Fruit fly (Drosophila melanogaster) whole organism, embryonic: ENCODE measurements around the gene Nadsyn.

Source experiments
- Abd-B ChIP-seq: fragments of 200-800 bp; sonication (Bioruptor generic); optimal IDR thresholded peaks from 2 replicates; lab custom pipeline; 2018; ENCODE audit warnings: missing biosample characterization, mild to moderate bottlenecking, missing genetic modification characterization, moderate library complexity
- BEAF-32 ChIP-seq: fragments of 200-800 bp; sonication (Bioruptor generic); optimal IDR thresholded peaks from 3 replicates; lab custom pipeline; 2017; ENCODE audit warnings: missing biosample characterization, missing genetic modification characterization, mild to moderate bottlenecking, moderate library complexity, missing genetic modification reagents
- CG10366 ChIP-seq: fragments of 200-800 bp; sonication (Bioruptor generic); IDR thresholded peaks from 2 replicates; pipeline ENCODE4 v1.3.6; 2022; ENCODE audit warnings: missing biosample characterization, missing genetic modification characterization
- CG10462 ChIP-seq: fragments of 200-800 bp; sonication (Bioruptor generic); optimal IDR thresholded peaks from 2 replicates; lab custom pipeline; 2016; ENCODE audit warnings: missing biosample characterization, missing genetic modification characterization
- CG11085 ChIP-seq: fragments of 200-800 bp; sonication (Bioruptor generic); IDR thresholded peaks from 2 replicates; pipeline ENCODE4 v1.3.6; 2022; ENCODE audit warnings: missing biosample characterization, missing genetic modification characterization
- CG11695 ChIP-seq: fragments of 200-800 bp; sonication (Bioruptor generic); IDR thresholded peaks from 3 replicates; pipeline ENCODE4 v1.3.6; 2022; ENCODE audit warnings: missing biosample characterization, missing genetic modification characterization
- CG11696 ChIP-seq: fragments of 200-800 bp; sonication (Bioruptor generic); IDR thresholded peaks from 2 replicates; pipeline ENCODE4 v1.3.6; 2022; ENCODE audit warnings: missing biosample characterization, missing genetic modification characterization
- CG12071 ChIP-seq: fragments of 200-800 bp; sonication (Bioruptor generic); optimal IDR thresholded peaks from 3 replicates; lab custom pipeline; 2018; ENCODE audit warnings: missing biosample characterization, mild to moderate bottlenecking, missing genetic modification characterization
- CG12299 ChIP-seq: fragments of 200-800 bp; sonication (Bioruptor generic); optimal IDR thresholded peaks from 2 replicates; lab custom pipeline; 2018; ENCODE audit warnings: missing biosample characterization, mild to moderate bottlenecking, missing genetic modification characterization
- CG12659 ChIP-seq: fragments of 200-800 bp; sonication (Bioruptor generic); optimal IDR thresholded peaks from 3 replicates; lab custom pipeline; 2017; ENCODE audit warnings: mild to moderate bottlenecking, missing biosample characterization, missing genetic modification reagents, missing genetic modification characterization
- CG13296 ChIP-seq: fragments of 200-800 bp; sonication (Bioruptor generic); optimal IDR thresholded peaks from 3 replicates; lab custom pipeline; 2018; ENCODE audit warnings: missing biosample characterization, mild to moderate bottlenecking, missing genetic modification characterization
- CG14441 ChIP-seq: fragments of 200-800 bp; sonication (Bioruptor generic); IDR thresholded peaks from 2 replicates; pipeline ENCODE4 v1.3.6; 2022; ENCODE audit warnings: missing biosample characterization, missing genetic modification characterization
- CG17802 ChIP-seq: fragments of 200-800 bp; sonication (Bioruptor generic); optimal IDR thresholded peaks from 2 replicates; lab custom pipeline; 2018; ENCODE audit warnings: missing biosample characterization, mild to moderate bottlenecking, missing genetic modification characterization, moderate library complexity
- CG18764 ChIP-seq: fragments of 200-800 bp; sonication (Bioruptor generic); optimal IDR thresholded peaks from 3 replicates; lab custom pipeline; 2016; ENCODE audit warnings: missing biosample characterization, missing genetic modification characterization
- CG2129 ChIP-seq: fragments of 200-800 bp; sonication (Bioruptor generic); IDR thresholded peaks from 2 replicates; pipeline ENCODE4 v1.3.6; 2022; ENCODE audit warnings: missing biosample characterization, missing genetic modification characterization; ENCODE audit not compliant: partially characterized antibody
- CG2199 ChIP-seq: fragments of 200-800 bp; sonication (Bioruptor generic); IDR thresholded peaks from 3 replicates; pipeline ENCODE4 v1.3.6; 2022; ENCODE audit warnings: missing biosample characterization, missing genetic modification characterization
- CG2678 ChIP-seq: fragments of 200-800 bp; sonication (Bioruptor generic); optimal IDR thresholded peaks from 3 replicates; lab custom pipeline; 2019; ENCODE audit warnings: missing biosample characterization, mild to moderate bottlenecking, missing genetic modification characterization, moderate library complexity
- CG3065 ChIP-seq: fragments of 200-800 bp; sonication (Bioruptor generic); optimal IDR thresholded peaks from 2 replicates; lab custom pipeline; 2016; ENCODE audit warnings: missing biosample characterization, missing genetic modification characterization
- CG34376 ChIP-seq: fragments of 200-800 bp; sonication (Bioruptor generic); optimal IDR thresholded peaks from 2 replicates; lab custom pipeline; 2018; ENCODE audit warnings: missing biosample characterization, mild to moderate bottlenecking, missing genetic modification characterization
- CG43689 ChIP-seq: fragments of 200-800 bp; sonication (Bioruptor generic); IDR thresholded peaks from 2 replicates; pipeline ENCODE4 v1.3.6; 2022; ENCODE audit warnings: missing biosample characterization, missing genetic modification characterization
- CG8290 ChIP-seq, 3 experiments: fragments of 200-800 bp; sonication (Bioruptor generic); optimal IDR thresholded peaks; 2 replicates each; lab custom pipeline; 2016 to 2019; ENCODE audit warnings: missing biosample characterization in 3 of 3, missing genetic modification characterization in 3 of 3, mild to moderate bottlenecking in 2 of 3, moderate library complexity in 1 of 3
- CG9727 ChIP-seq: fragments of 200-800 bp; sonication (Bioruptor generic); optimal IDR thresholded peaks from 3 replicates; lab custom pipeline; 2017; ENCODE audit warnings: missing biosample characterization, mild to moderate bottlenecking, missing genetic modification characterization
- Hmr ChIP-seq: fragments of 200-800 bp; sonication (Bioruptor generic); optimal IDR thresholded peaks from 3 replicates; lab custom pipeline; 2017; ENCODE audit warnings: mild to moderate bottlenecking, missing biosample characterization, missing genetic modification reagents, missing genetic modification characterization
- Med ChIP-seq: fragments of 200-800 bp; sonication (Bioruptor generic); peaks from one replicate; lab custom pipeline; 2016; ENCODE audit warnings: missing biosample characterization, missing genetic modification characterization, mild to moderate bottlenecking, inconsistent platforms, moderate library complexity
- Mrtf ChIP-seq: fragments of 200-800 bp; sonication (Bioruptor generic); IDR thresholded peaks from 3 replicates; pipeline ENCODE4 v1.3.6; 2022; ENCODE audit warnings: missing biosample characterization, missing genetic modification characterization
- NC2α ChIP-seq: fragments of 200-800 bp; sonication (Bioruptor generic); optimal IDR thresholded peaks from 2 replicates; lab custom pipeline; 2016; ENCODE audit warnings: missing biosample characterization, missing genetic modification characterization
- NFAT ChIP-seq: fragments of 200-800 bp; sonication (Bioruptor generic); IDR thresholded peaks from 2 replicates; pipeline ENCODE4 v1.3.6; 2022; ENCODE audit warnings: missing biosample characterization, missing genetic modification characterization
- PHDP ChIP-seq: fragments of 200-800 bp; sonication (Bioruptor generic); optimal IDR thresholded peaks from 3 replicates; lab custom pipeline; 2018; ENCODE audit warnings: missing biosample characterization, mild to moderate bottlenecking, missing genetic modification characterization, moderate library complexity
- ac ChIP-seq: fragments of 200-800 bp; sonication (Bioruptor generic); optimal IDR thresholded peaks from 3 replicates; lab custom pipeline; 2017; ENCODE audit warnings: missing biosample characterization, mild to moderate bottlenecking, missing genetic modification characterization
- bowl ChIP-seq: fragments of 200-800 bp; sonication (Bioruptor generic); IDR thresholded peaks from 2 replicates; pipeline ENCODE4 v1.3.6; 2022; ENCODE audit warnings: missing biosample characterization, missing genetic modification characterization
- cad ChIP-seq: fragments of >200 bp; optimal IDR thresholded peaks from 2 replicates; lab custom pipeline; 2017; ENCODE audit warnings: missing biosample characterization, missing genetic modification characterization
- cas ChIP-seq: fragments of 200-800 bp; sonication (Bioruptor generic); IDR thresholded peaks from 2 replicates; pipeline ENCODE4 v1.3.6; 2022; ENCODE audit warnings: missing biosample characterization, missing genetic modification characterization
- chn ChIP-seq: fragments of 200-800 bp; sonication (Bioruptor generic); optimal IDR thresholded peaks from 2 replicates; lab custom pipeline; 2016; ENCODE audit warnings: missing biosample characterization, missing genetic modification characterization
- dpn ChIP-seq, 2 experiments: fragments of 200-800 bp; sonication (Bioruptor generic); optimal IDR thresholded peaks; 3 replicates each; lab custom pipeline; 2016; ENCODE audit warnings: missing biosample characterization in 2 of 2, missing genetic modification characterization in 2 of 2
- dysf ChIP-seq: fragments of 200-800 bp; sonication (Bioruptor generic); IDR thresholded peaks from 3 replicates; pipeline ENCODE4 v1.3.6; 2022; ENCODE audit warnings: missing biosample characterization, missing genetic modification characterization
- eyg ChIP-seq: fragments of 200-800 bp; sonication (Bioruptor generic); optimal IDR thresholded peaks from 3 replicates; lab custom pipeline; 2016; ENCODE audit warnings: missing biosample characterization, missing genetic modification characterization
- fru ChIP-seq: fragments of >200 bp; optimal IDR thresholded peaks from 2 replicates; lab custom pipeline; 2017
- ftz-f1 ChIP-seq: fragments of 200-800 bp; sonication (Bioruptor generic); optimal IDR thresholded peaks from 2 replicates; lab custom pipeline; 2016; ENCODE audit warnings: missing biosample characterization, missing genetic modification characterization
- fu2 ChIP-seq: fragments of 200-800 bp; sonication (Bioruptor generic); optimal IDR thresholded peaks from 2 replicates; lab custom pipeline; 2016; ENCODE audit warnings: missing biosample characterization, missing genetic modification characterization
- grau ChIP-seq: fragments of 200-800 bp; optimal IDR thresholded peaks from 3 replicates; lab custom pipeline; 2019; ENCODE audit warnings: missing biosample characterization, mild to moderate bottlenecking, missing genetic modification characterization, moderate library complexity
- hbn ChIP-seq: fragments of 200-800 bp; sonication (Bioruptor generic); IDR thresholded peaks from 2 replicates; pipeline ENCODE4 v1.3.6; 2022; ENCODE audit warnings: missing biosample characterization, missing genetic modification characterization; ENCODE audit not compliant: partially characterized antibody
- hth ChIP-seq: fragments of >200 bp; optimal IDR thresholded peaks from 2 replicates; lab custom pipeline; 2017; ENCODE audit warnings: inconsistent platforms
- insv ChIP-seq, 2 experiments: fragments of 200-800 bp; sonication (Bioruptor generic); optimal IDR thresholded peaks; 3 replicates each; lab custom pipeline; 2016 to 2018; ENCODE audit warnings: missing biosample characterization in 2 of 2, missing genetic modification characterization in 2 of 2
- ken ChIP-seq: fragments of 200-800 bp; sonication (Bioruptor generic); IDR thresholded peaks from 3 replicates; pipeline ENCODE4 v1.3.6; 2022; ENCODE audit warnings: missing biosample characterization, missing genetic modification characterization
- lab ChIP-seq: fragments of 200-800 bp; sonication (Bioruptor generic); optimal IDR thresholded peaks from 3 replicates; lab custom pipeline; 2017; ENCODE audit warnings: missing biosample characterization, missing genetic modification characterization, mild to moderate bottlenecking, moderate library complexity, missing genetic modification reagents
- lbe ChIP-seq: fragments of 200-800 bp; sonication (Bioruptor generic); optimal IDR thresholded peaks from 2 replicates; lab custom pipeline; 2016; ENCODE audit warnings: missing biosample characterization, mild to moderate bottlenecking, missing genetic modification characterization
- row ChIP-seq: fragments of 200-800 bp; sonication (Bioruptor generic); IDR thresholded peaks from 3 replicates; pipeline ENCODE4 v1.3.6; 2022; ENCODE audit warnings: missing biosample characterization, missing genetic modification characterization
- sd ChIP-seq: fragments of 200-800 bp; sonication (Bioruptor generic); optimal IDR thresholded peaks from 3 replicates; lab custom pipeline; 2018; ENCODE audit warnings: missing biosample characterization, mild to moderate bottlenecking, missing genetic modification characterization, moderate library complexity
- sisA ChIP-seq: fragments of 200-800 bp; sonication (Bioruptor generic); IDR thresholded peaks from 2 replicates; pipeline ENCODE4 v1.3.6; 2022; ENCODE audit warnings: missing biosample characterization, missing genetic modification characterization
- slbo ChIP-seq: fragments of 200-800 bp; sonication (Bioruptor generic); IDR thresholded peaks from 2 replicates; pipeline ENCODE4 v1.3.6; 2022; ENCODE audit warnings: missing biosample characterization, missing genetic modification characterization
- slp2 ChIP-seq: fragments of 200-800 bp; sonication (Bioruptor generic); optimal IDR thresholded peaks from 2 replicates; lab custom pipeline; 2016; ENCODE audit warnings: missing biosample characterization, missing genetic modification characterization
- so ChIP-seq: fragments of 200-800 bp; sonication (Bioruptor generic); IDR thresholded peaks from 3 replicates; pipeline ENCODE4 v1.3.6; 2022; ENCODE audit warnings: missing biosample characterization, missing genetic modification characterization
- trh ChIP-seq: fragments of 200-800 bp; sonication (Bioruptor generic); optimal IDR thresholded peaks from 2 replicates; lab custom pipeline; 2016; ENCODE audit warnings: missing biosample characterization, missing genetic modification characterization

The Nadsyn gene

dm6 chrX:13681906-13682305, 36.2 kb downstream of the Nadsyn start:
- TF ChIP-seq CG12659 (GFP tag; lab: Kevin White, UChicago) (no peak), slbo (GFP tag; lab: Robert Waterston, UW) (peak; percentile 38), row (GFP tag; lab: Robert Waterston, UW) (0 out of 3 replicates have a peak, but pooled peaks have one; percentile 5), CG2129 (GFP tag; lab: Robert Waterston, UW) (no peak), CG12299 (no peak), CG13296 (peak; percentile 25), lbe (GFP tag; lab: Kevin White, UChicago) (no peak), CG9727 (GFP tag; lab: Kevin White, UChicago) (no peak), ac (GFP tag; lab: Kevin White, UChicago) (no peak), insv (GFP tag; optimal IDR thresholded peaks at IDR 0.05; lab: Kevin White, UChicago) (no peak), CG12071 (GFP tag; lab: Kevin White, UChicago) (no peak), fru (lab: Kevin White, UChicago) (no peak), chn (GFP tag; lab: Kevin White, UChicago) (no peak), dpn (GFP tag; optimal IDR thresholded peaks at IDR 0.05; lab: Kevin White, UChicago) (no peak), Med (peak; percentile 75), NC2α (GFP tag; lab: Kevin White, UChicago) (no peak), CG2678 (tag; lab: Kevin White, UChicago) (no peak), eyg (GFP tag; lab: Kevin White, UChicago) (no peak), slp2 (GFP tag; lab: Kevin White, UChicago) (no peak), Hmr (peak; percentile 19), BEAF-32 (GFP tag; lab: Kevin White, UChicago) (no peak), CG11695 (GFP tag; lab: Robert Waterston, UW) (no peak), hth (lab: Kevin White, UChicago) (no peak), ftz-f1 (GFP tag; lab: Kevin White, UChicago) (no peak), lab (peak; percentile 21), CG17802 (tag; lab: Kevin White, UChicago) (no peak), Mrtf (GFP tag; lab: Robert Waterston, UW) (no peak), NFAT (no peak), dysf (GFP tag; lab: Robert Waterston, UW) (no peak), CG2199 (0 out of 3 replicates have a peak, but pooled peaks have one; percentile 31), CG11085 (GFP tag; lab: Robert Waterston, UW) (no peak), ken (GFP tag; lab: Robert Waterston, UW) (no peak), cad (GFP tag; lab: Kevin White, UChicago) (no peak), PHDP (no peak), cas (GFP tag; lab: Robert Waterston, UW) (no peak), bowl (GFP tag; lab: Robert Waterston, UW) (no peak), grau (no peak), CG18764 (GFP tag; lab: Kevin White, UChicago) (no peak), CG11696 (GFP tag; lab: Robert Waterston, UW) (no peak), sd (tag; lab: Kevin White, UChicago) (no peak), trh (no peak), hbn (GFP tag; lab: Robert Waterston, UW) (no peak), Abd-B (GFP tag; lab: Kevin White, UChicago) (no peak), CG10462 (GFP tag; lab: Kevin White, UChicago) (no peak), fu2 (no peak), CG34376 (GFP tag; lab: Kevin White, UChicago) (peak; percentile 19), CG14441 (GFP tag; lab: Robert Waterston, UW) (0 out of 2 replicates have a peak, but pooled peaks have one; percentile 9), CG3065 (GFP tag; lab: Kevin White, UChicago) (no peak), CG8290 (GFP tag; optimal IDR thresholded peaks at IDR 0.05; lab: Kevin White, UChicago) (no peak), CG8290 (tag; optimal IDR thresholded peaks at IDR 0.05; lab: Kevin White, UChicago) (no peak), CG43689 (GFP tag; lab: Robert Waterston, UW) (no peak), CG10366 (GFP tag; lab: Robert Waterston, UW) (no peak), so (GFP tag; lab: Robert Waterston, UW) (no peak), sisA (GFP tag; lab: Robert Waterston, UW) (no peak)
